Worm (Caenorhabditis elegans): ENCODE measurements around the gene fbxa-115.

ce11 chrV:20235231-20235630 is 43.3 kb upstream of the fbxa-115 start:
- TF ChIP-seq ceh-82 (tag; optimal IDR thresholded peaks at IDR 0.05) (no peak), R02D3.7 (tag; optimal IDR thresholded peaks at IDR 0.05) (no peak), ama-1 (optimal IDR thresholded peaks at IDR 0.05) (no peak), nhr-77 (tag; optimal IDR thresholded peaks at IDR 0.05) (no peak), lim-7 (GFP tag; IDR thresholded peaks at IDR 0.05) (no peak), ZK337.2 (GFP tag; IDR thresholded peaks at IDR 0.05) (no peak), lin-39 (tag; optimal IDR thresholded peaks at IDR 0.05) (no peak), skn-1 (tag; optimal IDR thresholded peaks at IDR 0.05) (no peak)

Measured in whole organism, L4 larva.